Fruit fly (Drosophila melanogaster): Measurements from ENCODE around the gene CG44261.

The CG44261 gene

dm6 chr3R:9408069-9408468 lies at the start of gene CG44261:
CG44261 (minus strand) TSS chr3R:9408169.
- TF ChIP-seq D1 (tag; optimal IDR thresholded peaks at IDR 0.05) (no peak), fd96Ca (GFP tag; IDR thresholded peaks at IDR 0.05) (no peak), gl (tag; optimal IDR thresholded peaks at IDR 0.05) (no peak), CG15710 (tag; optimal IDR thresholded peaks at IDR 0.05) (no peak), CG8301 (tag; optimal IDR thresholded peaks at IDR 0.05) (no peak), CG10348 (GFP tag; IDR thresholded peaks at IDR 0.05) (no peak), CG4496 (GFP tag; IDR thresholded peaks at IDR 0.05) (no peak), Snoo (tag; optimal IDR thresholded peaks at IDR 0.05) (no peak), CG8159 (tag; optimal IDR thresholded peaks at IDR 0.05) (no peak), CG9948 (tag; optimal IDR thresholded peaks at IDR 0.05) (no peak), CG32121 (GFP tag; IDR thresholded peaks at IDR 0.05) (no peak), CG17806 (tag; optimal IDR thresholded peaks at IDR 0.05) (no peak), CG12605 (GFP tag; IDR thresholded peaks at IDR 0.05) (no peak), Ets98B (GFP tag; IDR thresholded peaks at IDR 0.05) (no peak), CG14655 (GFP tag; optimal IDR thresholded peaks at IDR 0.05) (no peak), rn (GFP tag; IDR thresholded peaks at IDR 0.05) (no peak)

DNA sequence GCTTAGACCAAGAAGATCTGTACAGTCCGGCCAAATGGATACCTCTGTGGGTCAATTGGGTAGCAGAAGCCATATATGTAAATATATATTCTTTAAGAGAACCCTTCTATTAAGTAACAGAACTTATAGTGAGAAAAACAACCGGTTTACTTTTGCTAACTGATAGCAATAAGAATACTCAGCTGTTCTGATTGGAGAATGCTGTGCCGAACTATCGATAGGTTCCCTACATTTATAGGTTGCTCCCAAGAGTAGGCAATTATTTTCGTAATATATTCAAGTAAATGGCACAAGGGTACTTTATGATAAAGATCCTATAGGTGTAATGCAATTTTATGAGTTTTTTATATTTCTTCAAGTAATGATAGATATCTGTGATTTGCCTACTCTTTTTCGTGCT lies 48.4 kb upstream of the CG44261 start, which contains the start of gene GstZ1:
TSS of gene GstZ1 (minus strand) at position 174 of the 400 bp plus-strand sequence.
- TF ChIP-seq EcR (GFP tag; optimal IDR thresholded peaks at IDR 0.05) (no peak), gl (tag; optimal IDR thresholded peaks at IDR 0.05) (no peak), CG10348 (GFP tag; IDR thresholded peaks at IDR 0.05) (no peak), CG13204 (GFP tag; optimal IDR thresholded peaks at IDR 0.05) (no peak), CG8301 (tag; optimal IDR thresholded peaks at IDR 0.05) (no peak), CG4496 (GFP tag; IDR thresholded peaks at IDR 0.05) (no peak), CG32121 (GFP tag; IDR thresholded peaks at IDR 0.05) (no peak), CG12605 (GFP tag; IDR thresholded peaks at IDR 0.05) (no peak), Ets98B (GFP tag; IDR thresholded peaks at IDR 0.05) (no peak)

DNA sequence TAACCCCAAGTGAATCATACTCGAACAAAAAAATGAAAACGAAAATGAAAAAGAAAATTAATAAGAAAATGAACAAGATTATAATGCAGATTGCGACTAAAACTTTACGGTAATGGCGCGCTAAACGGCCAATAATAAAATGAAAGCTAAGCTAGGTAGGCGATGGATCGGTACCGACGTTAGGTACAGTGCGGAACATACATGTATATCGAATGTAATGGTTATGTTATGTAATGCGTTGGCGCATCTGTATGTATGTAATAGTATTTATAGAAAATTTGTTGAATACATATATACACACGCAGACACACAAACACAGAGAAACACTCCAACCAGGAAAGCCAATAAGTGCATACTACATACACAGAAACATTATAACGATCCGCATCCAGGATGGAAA lies 47.0 kb upstream of the CG44261 start:
- TF ChIP-seq CG14655 (GFP tag; optimal IDR thresholded peaks at IDR 0.05) (no peak), Snoo (tag; optimal IDR thresholded peaks at IDR 0.05) (no peak), Pif1A (GFP tag; optimal IDR thresholded peaks at IDR 0.05) (no peak), gl (tag; optimal IDR thresholded peaks at IDR 0.05) (no peak), CG15710 (tag; optimal IDR thresholded peaks at IDR 0.05) (no peak), CG4496 (GFP tag; IDR thresholded peaks at IDR 0.05) (no peak), Ets98B (GFP tag; IDR thresholded peaks at IDR 0.05) (no peak), D1 (tag; optimal IDR thresholded peaks at IDR 0.05) (no peak), CG12605 (GFP tag; IDR thresholded peaks at IDR 0.05) (no peak), EcR (GFP tag; optimal IDR thresholded peaks at IDR 0.05) (no peak), fd96Ca (GFP tag; IDR thresholded peaks at IDR 0.05) (no peak), CG13204 (GFP tag; optimal IDR thresholded peaks at IDR 0.05) (no peak), CG8159 (tag; optimal IDR thresholded peaks at IDR 0.05) (no peak), CG8301 (tag; optimal IDR thresholded peaks at IDR 0.05) (no peak), CG10348 (GFP tag; IDR thresholded peaks at IDR 0.05) (no peak), CG34367 (tag; optimal IDR thresholded peaks at IDR 0.05) (no peak), CG32121 (GFP tag; IDR thresholded peaks at IDR 0.05) (no peak), CG17806 (tag; optimal IDR thresholded peaks at IDR 0.05) (no peak), rn (GFP tag; IDR thresholded peaks at IDR 0.05) (no peak)

DNA sequence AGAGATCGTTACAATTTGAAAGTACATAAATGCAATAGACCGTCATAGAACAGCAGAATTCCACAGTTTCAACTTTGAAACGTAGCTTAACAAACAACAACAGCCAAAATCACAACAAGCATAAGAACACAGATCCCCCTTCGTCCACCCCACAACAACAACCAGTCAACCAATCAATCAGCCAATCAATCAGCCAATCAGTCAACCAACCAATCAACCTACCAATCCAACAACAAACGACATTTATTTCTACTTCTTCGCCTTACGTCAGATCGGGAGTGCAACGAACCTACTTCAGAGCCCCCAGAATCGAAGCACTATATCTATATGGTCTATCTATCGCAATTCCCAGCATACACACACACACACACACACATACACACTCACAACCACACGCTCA lies 42.7 kb upstream of the CG44261 start:
- TF ChIP-seq CG13204 (GFP tag; optimal IDR thresholded peaks at IDR 0.05) (no peak), CG12605 (GFP tag; IDR thresholded peaks at IDR 0.05) (no peak), Pif1A (GFP tag; optimal IDR thresholded peaks at IDR 0.05) (no peak), gl (tag; optimal IDR thresholded peaks at IDR 0.05) (no peak), Pif1B (GFP tag; optimal IDR thresholded peaks at IDR 0.05) (no peak), CG8301 (tag; optimal IDR thresholded peaks at IDR 0.05) (no peak), CG8159 (tag; optimal IDR thresholded peaks at IDR 0.05) (no peak), CG10348 (GFP tag; IDR thresholded peaks at IDR 0.05) (no peak), fd96Ca (GFP tag; IDR thresholded peaks at IDR 0.05) (no peak), CG14655 (GFP tag; optimal IDR thresholded peaks at IDR 0.05) (no peak), Ets98B (GFP tag; IDR thresholded peaks at IDR 0.05) (no peak), Snoo (tag; optimal IDR thresholded peaks at IDR 0.05) (no peak), CG15710 (tag; optimal IDR thresholded peaks at IDR 0.05) (no peak), rn (GFP tag; IDR thresholded peaks at IDR 0.05) (no peak), CG4496 (GFP tag; IDR thresholded peaks at IDR 0.05) (no peak)

DNA sequence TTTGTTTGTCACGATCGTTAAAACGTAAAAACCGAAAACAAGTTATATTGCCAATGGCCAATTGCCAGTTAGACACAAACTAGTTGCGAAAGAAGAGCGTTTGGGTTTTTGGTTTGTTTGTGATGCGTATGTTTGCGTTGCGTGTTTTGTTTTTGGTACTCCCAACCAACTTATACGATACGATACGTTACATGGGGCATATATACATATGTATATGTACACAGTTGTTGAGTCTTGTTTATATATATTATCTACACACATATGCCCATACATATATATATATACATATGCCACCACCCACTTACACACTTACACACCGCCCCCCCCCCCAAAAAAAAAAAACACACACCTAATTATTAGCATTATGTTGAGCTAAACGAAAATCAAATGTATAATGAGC lies 40.4 kb upstream of the CG44261 start:
- TF ChIP-seq D1 (tag; optimal IDR thresholded peaks at IDR 0.05) (no peak), rn (GFP tag; IDR thresholded peaks at IDR 0.05) (no peak), Pif1B (GFP tag; optimal IDR thresholded peaks at IDR 0.05) (no peak), CG10348 (GFP tag; IDR thresholded peaks at IDR 0.05) (no peak), Pif1A (GFP tag; optimal IDR thresholded peaks at IDR 0.05) (no peak), fd96Ca (GFP tag; IDR thresholded peaks at IDR 0.05) (no peak), gl (tag; optimal IDR thresholded peaks at IDR 0.05) (no peak), CG32121 (GFP tag; IDR thresholded peaks at IDR 0.05) (no peak), CG15710 (tag; optimal IDR thresholded peaks at IDR 0.05) (no peak), EcR (GFP tag; optimal IDR thresholded peaks at IDR 0.05) (no peak), CG9948 (tag; optimal IDR thresholded peaks at IDR 0.05) (no peak), CG8159 (tag; optimal IDR thresholded peaks at IDR 0.05) (no peak), CG8301 (tag; optimal IDR thresholded peaks at IDR 0.05) (no peak), CG14655 (GFP tag; optimal IDR thresholded peaks at IDR 0.05) (no peak), Ets98B (GFP tag; IDR thresholded peaks at IDR 0.05) (no peak)

DNA sequence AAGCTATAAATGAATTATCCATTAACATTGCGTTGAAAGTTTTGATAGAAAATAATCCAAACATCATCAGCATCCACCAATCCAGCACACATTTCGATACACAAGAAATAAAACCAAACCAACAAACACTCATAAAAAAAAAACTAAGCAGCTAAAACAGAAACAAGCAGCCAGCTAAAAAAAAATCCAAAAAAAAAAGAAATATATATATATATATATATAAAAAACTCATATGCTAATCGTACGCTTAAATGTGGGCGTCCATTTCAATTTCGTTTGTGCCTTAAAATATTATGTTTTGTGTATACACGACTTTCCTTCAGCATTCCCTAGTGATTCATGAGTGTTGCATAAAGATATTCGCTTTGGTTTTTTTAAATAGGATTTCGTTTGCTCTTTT lies 34.0 kb upstream of the CG44261 start:
- TF ChIP-seq D1 (tag; optimal IDR thresholded peaks at IDR 0.05), result no peak
- no peak for TF ChIP-seq fd96Ca (GFP tag; IDR thresholded peaks at IDR 0.05)
- no peak for TF ChIP-seq Snoo (tag; optimal IDR thresholded peaks at IDR 0.05)
- no peak for TF ChIP-seq EcR (GFP tag; optimal IDR thresholded peaks at IDR 0.05)
- no peak for TF ChIP-seq CG4496 (GFP tag; IDR thresholded peaks at IDR 0.05)
- no peak for TF ChIP-seq CG10348 (GFP tag; IDR thresholded peaks at IDR 0.05)
- TF ChIP-seq CG8159 (tag; optimal IDR thresholded peaks at IDR 0.05), result no peak
- TF ChIP-seq Pif1B (GFP tag; optimal IDR thresholded peaks at IDR 0.05), result no peak
- TF ChIP-seq gl (tag; optimal IDR thresholded peaks at IDR 0.05), result no peak
- no peak for TF ChIP-seq Pif1A (GFP tag; optimal IDR thresholded peaks at IDR 0.05)
- TF ChIP-seq CG15710 (tag; optimal IDR thresholded peaks at IDR 0.05), result no peak
- TF ChIP-seq CG8301 (tag; optimal IDR thresholded peaks at IDR 0.05), result no peak
- TF ChIP-seq CG14655 (GFP tag; optimal IDR thresholded peaks at IDR 0.05), result no peak
- TF ChIP-seq CG12605 (GFP tag; IDR thresholded peaks at IDR 0.05), result no peak
- no peak for TF ChIP-seq CG9948 (tag; optimal IDR thresholded peaks at IDR 0.05)
- no peak for TF ChIP-seq CG17806 (tag; optimal IDR thresholded peaks at IDR 0.05)
- no peak for TF ChIP-seq CG32121 (GFP tag; IDR thresholded peaks at IDR 0.05)
- TF ChIP-seq Ets98B (GFP tag; IDR thresholded peaks at IDR 0.05), result no peak
- no peak for TF ChIP-seq CG13204 (GFP tag; optimal IDR thresholded peaks at IDR 0.05)

Data from whole organism, pupa.